Fruit fly (Drosophila melanogaster): Measurements from ENCODE around the gene Mgstl.

dm6 chrX:21064927-21065326, 23.0 kb downstream of the Mgstl start:
- TF ChIP-seq CG8478 (optimal IDR thresholded peaks at IDR 0.05): no peak
- no peak for TF ChIP-seq Dll (optimal IDR thresholded peaks at IDR 0.05)
- TF ChIP-seq usp (GFP tag; optimal IDR thresholded peaks at IDR 0.05): no peak

Measured in whole organism.